Worm (Caenorhabditis elegans): ENCODE measurements around the gene ZK1067.3.

ZK1067.3 gene

DNA sequence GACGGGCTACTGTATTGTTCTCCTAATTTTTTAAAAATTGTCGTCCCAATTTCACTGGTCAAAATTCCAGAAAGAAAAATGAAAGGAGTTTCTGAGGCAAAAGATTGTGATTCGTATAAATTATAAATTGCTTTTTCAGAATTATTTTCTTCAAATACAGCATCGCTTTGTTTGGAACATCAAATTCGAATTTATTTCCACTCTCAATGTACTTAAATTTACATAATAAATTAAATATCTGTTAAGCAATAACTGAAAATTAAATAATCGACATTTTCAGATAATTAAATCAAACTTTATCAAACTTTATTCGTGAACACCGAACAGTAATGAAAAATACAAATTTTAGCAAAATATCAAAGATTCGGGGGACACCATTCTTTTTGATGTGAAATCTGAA lies 51.7 kb downstream of the ZK1067.3 start:
- TF ChIP-seq nhr-11 (tag; optimal IDR thresholded peaks at IDR 0.05) (no peak), ztf-4 (tag; optimal IDR thresholded peaks at IDR 0.05) (no peak), isw-1 (GFP tag; IDR thresholded peaks at IDR 0.05) (no peak), lin-14 (GFP tag; optimal IDR thresholded peaks at IDR 0.05) (no peak), nhr-12 (tag; optimal IDR thresholded peaks at IDR 0.05) (no peak), aly-2 (tag; optimal IDR thresholded peaks at IDR 0.05) (peak; percentile 31), mep-1 (tag; optimal IDR thresholded peaks at IDR 0.05) (peak; percentile 2), nhr-20 (tag; optimal IDR thresholded peaks at IDR 0.05) (no peak), zip-4 (GFP tag; optimal IDR thresholded peaks at IDR 0.05) (no peak), nhr-84 (tag; optimal IDR thresholded peaks at IDR 0.05) (no peak)

Measured in whole organism, L1 larva.